Worm (Caenorhabditis elegans): Measurements from ENCODE around the gene M110.9.
A peak's percentile ranks its signal among the peaks of the same experiment; 100 is the strongest.

The M110.9 gene

DNA sequence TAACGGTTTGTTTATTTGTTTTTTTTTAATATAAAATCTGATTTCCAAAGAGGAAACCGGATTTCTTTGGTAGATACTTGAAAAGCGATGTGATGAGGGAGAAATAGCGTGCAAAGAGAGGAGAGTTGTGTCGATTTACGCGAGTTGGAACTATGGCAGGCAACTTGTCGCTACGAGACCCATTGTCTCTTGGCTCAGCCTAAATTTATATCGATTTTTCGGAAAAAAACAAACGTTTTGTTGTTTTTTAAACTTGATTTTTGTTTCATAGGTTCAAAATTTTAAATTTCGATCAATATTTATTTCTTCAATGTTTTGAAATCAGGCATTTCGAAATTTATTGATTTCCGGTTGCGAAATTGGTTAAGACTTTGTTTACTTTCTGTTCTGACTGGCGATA, 14.6 kb upstream of the M110.9 start, which contains the start of gene M110.3 (continued):
- peak in 2 of 3 experiments; percentile 4 to 42 for TF ChIP-seq ceh-82 (tag; optimal IDR thresholded peaks at IDR 0.05)
- TF ChIP-seq nhr-85 (tag), result peak; percentile 67
- no peak for TF ChIP-seq sptf-1 (tag; optimal IDR thresholded peaks at IDR 0.05)
- peak in 2 of 6 experiments; percentile 2 to 17 for TF ChIP-seq elt-3 (tag; optimal IDR thresholded peaks at IDR 0.05)
- no peak for TF ChIP-seq hpl-2 (GFP tag; optimal IDR thresholded peaks at IDR 0.05)
- no peak for TF ChIP-seq zag-1 (tag; optimal IDR thresholded peaks at IDR 0.05)
- no peak for TF ChIP-seq nhr-90 (tag; optimal IDR thresholded peaks at IDR 0.05; ENCODE audit: poor library complexity)
- TF ChIP-seq pqm-1 (tag; optimal IDR thresholded peaks at IDR 0.05), result no peak
- TF ChIP-seq nhr-47 (tag; optimal IDR thresholded peaks at IDR 0.05), result peak; percentile 50
- TF ChIP-seq vab-15 (tag; optimal IDR thresholded peaks at IDR 0.05), result no peak
- peak; percentile 19 for TF ChIP-seq fkh-8 (tag; optimal IDR thresholded peaks at IDR 0.05)
- TF ChIP-seq nhr-84 (tag; optimal IDR thresholded peaks at IDR 0.05), result no peak
- peak; percentile 38 for TF ChIP-seq xbp-1 (tag; optimal IDR thresholded peaks at IDR 0.05)
- no peak for TF ChIP-seq nhr-19 (GFP tag; conservative IDR thresholded peaks at IDR 0.05)
- peak; percentile 1 for TF ChIP-seq skn-1 (tag; optimal IDR thresholded peaks at IDR 0.05)
- no peak for TF ChIP-seq efl-3 (GFP tag; optimal IDR thresholded peaks at IDR 0.05)
- TF ChIP-seq nhr-71 (tag; optimal IDR thresholded peaks at IDR 0.05), result peak; percentile 61
- TF ChIP-seq ceh-90 (tag; optimal IDR thresholded peaks at IDR 0.05), result no peak
- no peak for TF ChIP-seq aly-2 (tag; optimal IDR thresholded peaks at IDR 0.05)
- TF ChIP-seq egl-27 (tag; optimal IDR thresholded peaks at IDR 0.05), result no peak
- TF ChIP-seq dpl-1 (GFP tag; optimal IDR thresholded peaks at IDR 0.05), result peak; percentile 18 to 58 (median 42)
- no peak for TF ChIP-seq nhr-28 (tag; optimal IDR thresholded peaks at IDR 0.05)
- TF ChIP-seq lsy-2 (tag; optimal IDR thresholded peaks at IDR 0.05), result peak; percentile 66 to 77
- peak; percentile 32 for TF ChIP-seq swsn-7 (tag; optimal IDR thresholded peaks at IDR 0.05)
- TF ChIP-seq pax-3 (tag; optimal IDR thresholded peaks at IDR 0.05), result no peak
- peak; percentile 71 for TF ChIP-seq pag-3 (tag; optimal IDR thresholded peaks at IDR 0.05; ENCODE audit: borderline replicate concordance, insufficient read depth)
- no peak for TF ChIP-seq fos-1 (tag; optimal IDR thresholded peaks at IDR 0.05)
- TF ChIP-seq ztf-4 (tag; optimal IDR thresholded peaks at IDR 0.05), result no peak
- no peak for TF ChIP-seq unc-98 (GFP tag; IDR thresholded peaks at IDR 0.05)
- TF ChIP-seq nhr-77 (tag; optimal IDR thresholded peaks at IDR 0.05), result peak; percentile 25
- no peak for TF ChIP-seq mab-9 (GFP tag; IDR thresholded peaks at IDR 0.05)
- TF ChIP-seq ama-1 (optimal IDR thresholded peaks at IDR 0.05), result no peak
- TF ChIP-seq unc-86 (tag; optimal IDR thresholded peaks at IDR 0.05), result no peak
- peak; percentile 64 for TF ChIP-seq snu-23 (GFP tag; optimal IDR thresholded peaks at IDR 0.05)
- TF ChIP-seq irx-1 (tag; optimal IDR thresholded peaks at IDR 0.05), result no peak
- TF ChIP-seq F16B12.6 (tag; optimal IDR thresholded peaks at IDR 0.05), result no peak
- no peak for TF ChIP-seq C34B4.2 (tag; optimal IDR thresholded peaks at IDR 0.05)
- peak; percentile 35 for TF ChIP-seq C16A3.4 (tag; optimal IDR thresholded peaks at IDR 0.05)
- TF ChIP-seq sup-37 (GFP tag; optimal IDR thresholded peaks at IDR 0.05), result no peak
- TF ChIP-seq elt-2 (tag; optimal IDR thresholded peaks at IDR 0.05), result no peak
- no peak for TF ChIP-seq unc-30 (tag; optimal IDR thresholded peaks at IDR 0.05)
- TF ChIP-seq lin-39 (tag; optimal IDR thresholded peaks at IDR 0.05), result no peak
- no peak for TF ChIP-seq nhr-76 (tag; optimal IDR thresholded peaks at IDR 0.05)
- no peak for TF ChIP-seq sox-4 (tag; optimal IDR thresholded peaks at IDR 0.05)
- TF ChIP-seq blmp-1 (tag; optimal IDR thresholded peaks at IDR 0.05), result peak; percentile 64
- peak; percentile 44 for TF ChIP-seq isw-1 (GFP tag; IDR thresholded peaks at IDR 0.05)
- no peak for TF ChIP-seq hlh-17 (GFP tag; optimal IDR thresholded peaks at IDR 0.05; ENCODE audit: borderline replicate concordance)
- TF ChIP-seq tbx-2 (tag; optimal IDR thresholded peaks at IDR 0.05), result peak; percentile 28
- TF ChIP-seq Y116A8C.19 (tag; optimal IDR thresholded peaks at IDR 0.05; ENCODE audit: borderline replicate concordance), result no peak

Measured in whole organism, L1 larva.